Worm (Caenorhabditis elegans) whole organism, L4 larva: Measurements from ENCODE around the gene ZK721.4.

Source experiments
- D1046.2 ChIP-seq: fragments of 200-800 bp; sonication (Bioruptor generic); IDR thresholded peaks from 2 replicates; pipeline ENCODE4 v1.3.6; 2022; ENCODE audit warnings: missing genetic modification characterization, missing compliant biosample characterization
- F49E8.2 ChIP-seq: sonication (generic microtip); optimal IDR thresholded peaks from 2 replicates; lab custom pipeline; 2016; ENCODE audit warnings: missing compliant biosample characterization, mild to moderate bottlenecking, missing genetic modification characterization, borderline replicate concordance
- R02D3.7 ChIP-seq: fragments of 150-350 bp; sonication (generic microtip); optimal IDR thresholded peaks from 3 replicates; lab custom pipeline; 2014; ENCODE audit warnings: missing biosample characterization, missing genetic modification characterization
- T26A8.4 ChIP-seq: fragments of 200-800 bp; sonication (Bioruptor generic); IDR thresholded peaks from 2 replicates; pipeline ENCODE4 v1.3.6; 2022; ENCODE audit warnings: missing genetic modification characterization, missing compliant biosample characterization
- aha-1 ChIP-seq: fragments of 150-350 bp; peaks from one replicate; lab custom pipeline; 2014; ENCODE audit warnings: missing biosample characterization, missing genetic modification characterization
- arid-1 ChIP-seq: fragments of 200-800 bp; sonication (Bioruptor generic); conservative IDR thresholded peaks from 2 replicates; pipeline ENCODE4 v1.3.6; 2022; ENCODE audit warnings: missing genetic modification reagents, missing genetic modification characterization, missing compliant biosample characterization
- ceh-20 ChIP-seq: fragments of 200-800 bp; sonication (Bioruptor generic); IDR thresholded peaks from 2 replicates; pipeline ENCODE4 v1.3.6; 2022; ENCODE audit warnings: missing genetic modification reagents, missing genetic modification characterization, missing compliant biosample characterization
- ceh-32 ChIP-seq: sonication (generic microtip); optimal IDR thresholded peaks from 2 replicates; lab custom pipeline; 2016; ENCODE audit warnings: mild to moderate bottlenecking, missing genetic modification characterization, missing compliant biosample characterization; ENCODE audit not compliant: poor library complexity
- ceh-44 ChIP-seq: fragments of 200-800 bp; sonication (Bioruptor generic); IDR thresholded peaks from 2 replicates; pipeline ENCODE4 v1.3.6; 2022; ENCODE audit warnings: missing genetic modification reagents, missing genetic modification characterization, missing compliant biosample characterization
- ces-1 ChIP-seq: fragments of 150-350 bp; sonication (generic microtip); optimal IDR thresholded peaks from 4 replicates; lab custom pipeline; 2014; ENCODE audit warnings: missing biosample characterization, missing genetic modification reagents, missing genetic modification characterization
- ctbp-1 ChIP-seq: fragments of 200-800 bp; sonication (Bioruptor generic); IDR thresholded peaks from 2 replicates; pipeline ENCODE4 v1.3.6; 2022; ENCODE audit warnings: missing genetic modification reagents, missing genetic modification characterization, missing compliant biosample characterization
- daf-19 ChIP-seq: fragments of 200-800 bp; sonication (Bioruptor generic); conservative IDR thresholded peaks from 2 replicates; pipeline ENCODE4 v1.3.6; 2022; ENCODE audit warnings: missing genetic modification characterization, missing compliant biosample characterization
- daf-8 ChIP-seq: fragments of 200-800 bp; sonication (Bioruptor generic); IDR thresholded peaks from 2 replicates; pipeline ENCODE4 v1.3.6; 2022; ENCODE audit warnings: missing genetic modification characterization, missing compliant biosample characterization
- dmd-8 ChIP-seq: fragments of 200-800 bp; sonication (Bioruptor generic); IDR thresholded peaks from 2 replicates; pipeline ENCODE4 v1.3.6; 2022; ENCODE audit warnings: missing genetic modification characterization, missing compliant biosample characterization
- dve-1 ChIP-seq: sonication (generic microtip); optimal IDR thresholded peaks from 2 replicates; lab custom pipeline; 2017; ENCODE audit warnings: antibody characterized with exemption, mild to moderate bottlenecking, missing genetic modification characterization, missing compliant biosample characterization; ENCODE audit not compliant: insufficient read depth
- egl-27 ChIP-seq: sonication (generic microtip); optimal IDR thresholded peaks from 3 replicates; lab custom pipeline; 2017; ENCODE audit warnings: missing biosample characterization, missing genetic modification reagents, missing genetic modification characterization
- gei-8 ChIP-seq: fragments of 200-800 bp; sonication (Bioruptor generic); optimal IDR thresholded peaks from 2 replicates; lab custom pipeline; 2018; ENCODE audit warnings: mild to moderate bottlenecking, missing genetic modification characterization, missing compliant biosample characterization
- lim-7 ChIP-seq: fragments of 200-800 bp; sonication (Bioruptor generic); IDR thresholded peaks from 2 replicates; pipeline ENCODE4 v1.3.6; 2022; ENCODE audit warnings: missing genetic modification characterization, missing compliant biosample characterization
- lin-13 ChIP-seq: fragments of 150-350 bp; optimal IDR thresholded peaks from 2 replicates; lab custom pipeline; 2014; ENCODE audit warnings: missing biosample characterization, missing genetic modification reagents, missing genetic modification characterization
- lin-15B ChIP-seq: fragments of 150-350 bp; sonication (generic microtip); optimal IDR thresholded peaks from 3 replicates; lab custom pipeline; 2014; ENCODE audit warnings: missing biosample characterization, missing genetic modification characterization
- lin-29 ChIP-seq: fragments of 200-800 bp; sonication (Bioruptor generic); IDR thresholded peaks from 2 replicates; pipeline ENCODE4 v1.3.6; 2022; ENCODE audit warnings: missing genetic modification reagents, missing genetic modification characterization, missing compliant biosample characterization
- lsy-2 ChIP-seq, 2 experiments: fragments of 150-350 bp in 1 of 2; sonication (generic microtip) in 1 of 2; optimal IDR thresholded peaks; 2 replicates each; lab custom pipeline; 2014 to 2017; ENCODE audit warnings: missing biosample characterization in 2 of 2, missing genetic modification characterization in 2 of 2
- madf-5 ChIP-seq, 2 experiments: fragments of 200-800 bp; sonication (Bioruptor generic); IDR thresholded peaks; 2 replicates each; pipeline ENCODE4 v1.3.6; 2022; ENCODE audit warnings: missing compliant biosample characterization in 2 of 2, missing genetic modification characterization in 2 of 2
- mep-1 ChIP-seq: fragments of 150-350 bp; sonication (generic microtip); optimal IDR thresholded peaks from 3 replicates; lab custom pipeline; 2014; ENCODE audit warnings: missing biosample characterization, missing genetic modification characterization
- mxl-3 ChIP-seq: fragments of 200-800 bp; sonication (Bioruptor generic); optimal IDR thresholded peaks from 2 replicates; lab custom pipeline; 2018; ENCODE audit warnings: mild to moderate bottlenecking, missing genetic modification characterization, missing compliant biosample characterization
- nhr-102 ChIP-seq: sonication (generic microtip); optimal IDR thresholded peaks from 2 replicates; lab custom pipeline; 2016; ENCODE audit warnings: mild to moderate bottlenecking, missing genetic modification characterization, moderate library complexity, missing compliant biosample characterization
- nhr-111 ChIP-seq: fragments of 200-800 bp; sonication (Bioruptor generic); optimal IDR thresholded peaks from 2 replicates; lab custom pipeline; 2018; ENCODE audit warnings: mild to moderate bottlenecking, missing genetic modification characterization, missing compliant biosample characterization
- nhr-76 ChIP-seq: fragments of 150-350 bp; optimal IDR thresholded peaks from 2 replicates; lab custom pipeline; 2014; ENCODE audit warnings: missing biosample characterization, missing genetic modification characterization
- nhr-77 ChIP-seq: fragments of 150-350 bp; optimal IDR thresholded peaks from 2 replicates; lab custom pipeline; 2014; ENCODE audit warnings: missing biosample characterization, missing genetic modification characterization
- pqm-1 ChIP-seq: sonication (generic microtip); optimal IDR thresholded peaks from 2 replicates; lab custom pipeline; 2017; ENCODE audit warnings: missing biosample characterization, missing genetic modification characterization
- saeg-2 ChIP-seq: fragments of 200-800 bp; sonication (Bioruptor generic); IDR thresholded peaks from 2 replicates; pipeline ENCODE4 v1.3.6; 2022; ENCODE audit warnings: missing genetic modification reagents, missing genetic modification characterization, missing compliant biosample characterization
- sdz-12 ChIP-seq: fragments of 200-800 bp; sonication (Bioruptor generic); optimal IDR thresholded peaks from 2 replicates; lab custom pipeline; 2018; ENCODE audit warnings: mild to moderate bottlenecking, missing genetic modification characterization, missing compliant biosample characterization
- set-16 ChIP-seq: fragments of 200-800 bp; sonication (Bioruptor generic); IDR thresholded peaks from 2 replicates; pipeline ENCODE4 v1.3.6; 2022; ENCODE audit warnings: missing genetic modification reagents, missing genetic modification characterization, missing compliant biosample characterization
- spr-1 ChIP-seq: sonication (generic microtip); optimal IDR thresholded peaks from 2 replicates; lab custom pipeline; 2016; ENCODE audit warnings: mild to moderate bottlenecking, missing genetic modification characterization, missing compliant biosample characterization
- tra-1 ChIP-seq: fragments of 200-800 bp; sonication (Bioruptor generic); IDR thresholded peaks from 2 replicates; pipeline ENCODE4 v1.3.6; 2022; ENCODE audit warnings: missing genetic modification reagents, missing genetic modification characterization, missing compliant biosample characterization
- unc-62 ChIP-seq, 3 experiments: fragments of 150-350 bp in 1 of 3; sonication (generic microtip); optimal IDR thresholded peaks in 2 of 3; peaks in 1 of 3; 1 replicate in 1 of 3; 2 replicates in 2 of 3; lab custom pipeline; 2014 to 2017; ENCODE audit warnings: missing biosample characterization in 3 of 3, missing genetic modification characterization in 3 of 3, missing genetic modification reagents in 3 of 3, missing genotype in 1 of 3
- zfp-2 ChIP-seq: sonication (generic microtip); optimal IDR thresholded peaks from 2 replicates; lab custom pipeline; 2016; ENCODE audit warnings: mild to moderate bottlenecking, missing genetic modification characterization, missing compliant biosample characterization

The ZK721.4 gene

ce11 chrX:8796699-8797282 lies 18.1 kb downstream of the ZK721.4 start, which contains the start of gene R04E5.7 (continued):
- peak; percentile 83 for TF ChIP-seq ceh-44
- no peak for TF ChIP-seq gei-8 (GFP tag; lab: Kevin White, UChicago)
- TF ChIP-seq set-16: no peak
- TF ChIP-seq pqm-1: no peak
- no peak for TF ChIP-seq nhr-111 (GFP tag; lab: Kevin White, UChicago)
- no peak for TF ChIP-seq D1046.2 (GFP tag; lab: Robert Waterston, UW)
- TF ChIP-seq zfp-2 (tag; lab: Kevin White, UChicago): no peak
- TF ChIP-seq unc-62 (GFP tag; optimal IDR thresholded peaks at IDR 0.05 in 1 of 2; lab: Kevin White, UChicago): peak in 1 of 2 experiments; percentile 91
- no peak for TF ChIP-seq unc-62 (tag; optimal IDR thresholded peaks at IDR 0.05; lab: Kevin White, UChicago)
- TF ChIP-seq ctbp-1: peak; percentile 52; the same call in 1 of the 2 replicates
- peak in 1 of 2 experiments; percentile 42 for TF ChIP-seq lsy-2 (tag; optimal IDR thresholded peaks at IDR 0.05; lab: Kevin White, UChicago)
- no peak for TF ChIP-seq egl-27
- TF ChIP-seq R02D3.7: no peak
- no peak for TF ChIP-seq lin-13 (GFP tag; lab: Kevin White, UChicago)
- TF ChIP-seq madf-5 (GFP tag; IDR thresholded peaks at IDR 0.05; lab: Robert Waterston, UW): no peak
- TF ChIP-seq daf-19 (GFP tag; lab: Robert Waterston, UW): 0 out of 2 replicates have a peak, but pooled peaks have one; percentile 16
- no peak for TF ChIP-seq saeg-2 (GFP tag; lab: Robert Waterston, UW)
- TF ChIP-seq daf-8 (GFP tag; lab: Robert Waterston, UW): no peak
- peak; percentile 63 for TF ChIP-seq arid-1
- TF ChIP-seq lin-29 (GFP tag; lab: Robert Waterston, UW): no peak
- no peak for TF ChIP-seq nhr-76
- peak; percentile 64; the same call in 1 of the 2 replicates for TF ChIP-seq lim-7
- peak; percentile 22 for TF ChIP-seq nhr-102 (tag; lab: Kevin White, UChicago)
- TF ChIP-seq mxl-3 (GFP tag; lab: Kevin White, UChicago): peak; percentile 34
- TF ChIP-seq ceh-20 (GFP tag; lab: Robert Waterston, UW): no peak
- peak; percentile 48 for TF ChIP-seq dve-1
- TF ChIP-seq spr-1: no peak
- TF ChIP-seq, all 104 proteins: peak for 31

- TF ChIP-seq ces-1 (no peak), mep-1 (tag; lab: Kevin White, UChicago) (no peak), aha-1 (no peak), ceh-32 (tag; lab: Kevin White, UChicago) (no peak), lin-15B (tag; lab: Kevin White, UChicago) (no peak), unc-62 (GFP tag; optimal IDR thresholded peaks at IDR 0.05 in 1 of 2; lab: Kevin White, UChicago) (peak in 1 of 2 experiments; percentile 95), unc-62 (tag; optimal IDR thresholded peaks at IDR 0.05; lab: Kevin White, UChicago) (no peak), F49E8.2 (tag; lab: Kevin White, UChicago) (no peak), lin-13 (GFP tag; lab: Kevin White, UChicago) (no peak)
These were observed 19.0 kb downstream of the ZK721.4 start for ce11 chrX:8797653-8798052.

- TF ChIP-seq sdz-12 (GFP tag; lab: Kevin White, UChicago) (no peak), unc-62 (GFP tag; optimal IDR thresholded peaks at IDR 0.05 in 1 of 2; lab: Kevin White, UChicago) (peak in 1 of 2 experiments; percentile 50), unc-62 (tag; optimal IDR thresholded peaks at IDR 0.05; lab: Kevin White, UChicago) (no peak), T26A8.4 (GFP tag; lab: Robert Waterston, UW) (no peak), nhr-77 (tag; lab: Kevin White, UChicago) (no peak), lin-15B (tag; lab: Kevin White, UChicago) (no peak), tra-1 (GFP tag; lab: Robert Waterston, UW) (no peak), dmd-8 (GFP tag; lab: Robert Waterston, UW) (no peak)
- TF ChIP-seq, all 104 proteins: peak for 1
These were observed 21.3 kb downstream of the ZK721.4 start for ce11 chrX:8799925-8800324.
